Worm (Caenorhabditis elegans) whole organism, mixed stage, embryonic: ENCODE measurements around the gene Y77E11A.7.

ENCODE experiments used
- M03D4.4 ChIP-seq: sonication (generic microtip); optimal IDR thresholded peaks from 2 replicates; lab custom pipeline; 2017; ENCODE audit warnings: mild to moderate bottlenecking, missing genetic modification characterization, missing compliant biosample characterization
- blmp-1 ChIP-seq: fragments of 150-350 bp; optimal IDR thresholded peaks from 2 replicates; lab custom pipeline; 2014; ENCODE audit warnings: missing biosample characterization, missing genetic modification characterization
- lin-13 ChIP-seq: fragments of 150-350 bp; optimal IDR thresholded peaks from 2 replicates; lab custom pipeline; 2014; ENCODE audit warnings: missing biosample characterization, missing genetic modification characterization
- mab-5 ChIP-seq: fragments of 150-350 bp; optimal IDR thresholded peaks from 2 replicates; lab custom pipeline; 2014; ENCODE audit warnings: missing biosample characterization, missing genetic modification characterization
- mep-1 ChIP-seq: fragments of 150-350 bp; optimal IDR thresholded peaks from 2 replicates; lab custom pipeline; 2017; ENCODE audit warnings: missing biosample characterization, missing genetic modification reagents, missing genetic modification characterization, inconsistent platforms
- unc-39 ChIP-seq: fragments of 150-350 bp; optimal IDR thresholded peaks from 2 replicates; lab custom pipeline; 2014; ENCODE audit warnings: missing biosample characterization, missing genetic modification characterization
- unc-62 ChIP-seq: fragments of 150-350 bp; optimal IDR thresholded peaks from 2 replicates; lab custom pipeline; 2014; ENCODE audit warnings: missing biosample characterization, missing genetic modification reagents, missing genetic modification characterization

DNA sequence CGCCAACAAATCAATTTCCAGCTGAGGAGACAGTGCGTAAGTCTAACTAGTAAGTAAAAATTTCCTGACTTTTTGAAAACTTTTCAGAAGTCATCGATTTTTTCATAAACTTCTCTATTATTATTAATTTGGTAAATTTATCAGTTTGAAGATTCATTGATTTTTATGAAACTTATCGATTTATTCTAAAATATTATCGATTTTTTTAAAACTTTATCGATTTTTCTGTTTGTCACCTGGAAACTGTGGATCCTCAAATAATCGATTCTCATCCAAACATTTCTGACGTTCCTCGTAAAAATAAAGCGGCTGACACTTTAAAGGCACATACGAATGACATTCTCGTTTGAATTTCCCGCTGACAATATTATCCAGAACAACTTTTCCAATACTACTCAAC lies 14.3 kb upstream of the Y77E11A.7 start:
- TF ChIP-seq mep-1 (tag; lab: Kevin White, UChicago) = no peak
- no peak for TF ChIP-seq unc-62 (GFP tag; lab: Kevin White, UChicago)
- TF ChIP-seq blmp-1 (tag; lab: Kevin White, UChicago) = no peak
- TF ChIP-seq M03D4.4 (tag; lab: Kevin White, UChicago) = no peak
- TF ChIP-seq lin-13 (tag; lab: Kevin White, UChicago) = no peak
- no peak for TF ChIP-seq unc-39 (tag; lab: Kevin White, UChicago)
- TF ChIP-seq mab-5 (tag; lab: Kevin White, UChicago) = no peak
